Fruit fly (Drosophila melanogaster) whole organism, wandering third instar larva: ENCODE results near the gene CG31816.
A peak's percentile ranks its signal among the peaks of the same experiment; 100 is the strongest.

Experiments
- Abd-B ChIP-seq: fragments of >200 bp; optimal IDR thresholded peaks from 2 replicates; lab custom pipeline; 2017; ENCODE audit warnings: missing biosample characterization, missing genetic modification characterization
- CG32264 ChIP-seq: fragments of 200-800 bp; sonication (Bioruptor generic); optimal IDR thresholded peaks from 2 replicates; lab custom pipeline; 2016; ENCODE audit warnings: missing biosample characterization, missing genetic modification characterization
- CG9705 ChIP-seq: fragments of 200-800 bp; sonication (Bioruptor generic); optimal IDR thresholded peaks from 2 replicates; lab custom pipeline; 2018; ENCODE audit warnings: missing biosample characterization, mild to moderate bottlenecking, missing genetic modification characterization
- CrebA ChIP-seq: fragments of 200-800 bp; sonication (Bioruptor generic); optimal IDR thresholded peaks from 2 replicates; lab custom pipeline; 2016; ENCODE audit warnings: missing biosample characterization, mild to moderate bottlenecking, missing genetic modification characterization, borderline replicate concordance
- Dfd ChIP-seq: fragments of >200 bp; optimal IDR thresholded peaks from 2 replicates; lab custom pipeline; 2017; ENCODE audit warnings: missing biosample characterization, missing genetic modification characterization
- Dif ChIP-seq: fragments of 200-275, 200-300 bp; sonication (Bioruptor generic); optimal IDR thresholded peaks from 2 replicates; lab custom pipeline; 2018; ENCODE audit warnings: missing biosample characterization, missing genetic modification characterization; ENCODE audit not compliant: partially characterized antibody
- GATAd ChIP-seq: sonication (Bioruptor generic); optimal IDR thresholded peaks from 2 replicates; lab custom pipeline; 2016; ENCODE audit warnings: missing biosample characterization, missing genetic modification characterization
- HLH106 ChIP-seq: fragments of 200-800 bp; optimal IDR thresholded peaks from 3 replicates; lab custom pipeline; 2019; ENCODE audit warnings: missing biosample characterization, mild to moderate bottlenecking, missing genetic modification characterization, moderate library complexity
- Hnf4 ChIP-seq: fragments of 200-800 bp; sonication (Bioruptor generic); optimal IDR thresholded peaks from 2 replicates; lab custom pipeline; 2016; ENCODE audit warnings: missing biosample characterization, mild to moderate bottlenecking, missing genetic modification characterization
- Hr78 ChIP-seq: fragments of >200 bp; optimal IDR thresholded peaks from 2 replicates; lab custom pipeline; 2017; ENCODE audit warnings: missing biosample characterization, missing genetic modification characterization
- Hr83 ChIP-seq: fragments of 200-300 bp; sonication (Bioruptor generic); optimal IDR thresholded peaks from 2 replicates; lab custom pipeline; 2016; ENCODE audit warnings: missing biosample characterization, mild to moderate bottlenecking, missing genetic modification characterization, moderate library complexity; ENCODE audit not compliant: poor library complexity, severe bottlenecking
- Jra ChIP-seq: sonication (Bioruptor generic); optimal IDR thresholded peaks from 2 replicates; lab custom pipeline; 2016; ENCODE audit warnings: missing biosample characterization, missing genetic modification characterization
- Mio ChIP-seq: sonication (Bioruptor generic); optimal IDR thresholded peaks from 2 replicates; lab custom pipeline; 2016; ENCODE audit warnings: missing biosample characterization, missing genetic modification characterization
- Myc ChIP-seq: fragments of >200 bp; optimal IDR thresholded peaks from 2 replicates; lab custom pipeline; 2017
- N ChIP-seq: fragments of >200 bp; optimal IDR thresholded peaks from 2 replicates; lab custom pipeline; 2018; ENCODE audit warnings: missing biosample characterization, missing external identifiers, missing genetic modification characterization
- OdsH ChIP-seq: fragments of 200-800 bp; sonication (Bioruptor generic); optimal IDR thresholded peaks from 2 replicates; lab custom pipeline; 2016; ENCODE audit warnings: missing biosample characterization, mild to moderate bottlenecking, missing genetic modification characterization
- Rel ChIP-seq, 2 experiments: fragments of 200-800 bp; sonication (Bioruptor generic) in 1 of 2; optimal IDR thresholded peaks; 2 replicates in 1 of 2; 3 replicates in 1 of 2; lab custom pipeline; 2016 to 2019; ENCODE audit warnings: mild to moderate bottlenecking in 2 of 2, missing biosample characterization in 2 of 2, missing genetic modification characterization in 2 of 2, moderate library complexity in 1 of 2
- Sp1 ChIP-seq: fragments of 200-800 bp; sonication (Bioruptor generic); optimal IDR thresholded peaks from 3 replicates; lab custom pipeline; 2019; ENCODE audit warnings: missing biosample characterization, mild to moderate bottlenecking, missing genetic modification characterization, moderate library complexity
- Vsx2 ChIP-seq: fragments of 200-300, 225-300 bp; sonication (Bioruptor generic); optimal IDR thresholded peaks from 2 replicates; lab custom pipeline; 2018; ENCODE audit warnings: missing biosample characterization, missing genetic modification characterization; ENCODE audit not compliant: partially characterized antibody
- br ChIP-seq: fragments of 200-800 bp; sonication (Bioruptor generic); optimal IDR thresholded peaks from 2 replicates; lab custom pipeline; 2016; ENCODE audit warnings: missing biosample characterization, missing genetic modification characterization
- brk ChIP-seq: fragments of 200-800 bp; sonication (Bioruptor generic); optimal IDR thresholded peaks from 2 replicates; lab custom pipeline; 2016; ENCODE audit warnings: missing biosample characterization, mild to moderate bottlenecking, missing genetic modification characterization
- dl ChIP-seq, 2 experiments: fragments of 175-275, 200-275 bp in 1 of 2; fragments of 200-275 bp in 1 of 2; sonication (Bioruptor generic); optimal IDR thresholded peaks; lab custom pipeline; 2018; ENCODE audit warnings: mild to moderate bottlenecking in 2 of 2, missing biosample characterization in 2 of 2, missing genetic modification characterization in 2 of 2, moderate library complexity in 2 of 2; ENCODE audit not compliant: partially characterized antibody in 2 of 2, insufficient read depth in 1 of 2
- dmrt93B ChIP-seq: fragments of 200-800 bp; sonication (Bioruptor generic); optimal IDR thresholded peaks from 2 replicates; lab custom pipeline; 2018; ENCODE audit warnings: missing biosample characterization, mild to moderate bottlenecking, missing genetic modification characterization
- dsf ChIP-seq: sonication (Bioruptor generic); optimal IDR thresholded peaks from 2 replicates; lab custom pipeline; 2016; ENCODE audit warnings: missing biosample characterization, missing genetic modification characterization, borderline replicate concordance
- foxo ChIP-seq, 2 experiments: fragments of 200-800 bp; sonication (Bioruptor generic); optimal IDR thresholded peaks; 2 replicates in 1 of 2; 3 replicates in 1 of 2; lab custom pipeline; 2016 to 2017; ENCODE audit warnings: missing biosample characterization in 2 of 2, missing genetic modification characterization in 2 of 2
- h ChIP-seq: fragments of 200-800 bp; sonication (Bioruptor generic); optimal IDR thresholded peaks from 3 replicates; lab custom pipeline; 2016; ENCODE audit warnings: missing biosample characterization, mild to moderate bottlenecking, missing genetic modification characterization
- jim ChIP-seq: fragments of 175-275, 200-325 bp; sonication (Bioruptor generic); optimal IDR thresholded peaks from 2 replicates; lab custom pipeline; 2016; ENCODE audit warnings: missing biosample characterization, mild to moderate bottlenecking, missing genetic modification characterization
- pan ChIP-seq: fragments of >200 bp; optimal IDR thresholded peaks from 2 replicates; lab custom pipeline; 2017
- psq ChIP-seq: fragments of 200-800 bp; sonication (Bioruptor generic); optimal IDR thresholded peaks from 3 replicates; lab custom pipeline; 2017; ENCODE audit warnings: missing biosample characterization, mild to moderate bottlenecking, missing genetic modification characterization, moderate library complexity
- rgr ChIP-seq: fragments of 200-800 bp; sonication (Bioruptor generic); optimal IDR thresholded peaks from 3 replicates; lab custom pipeline; 2016; ENCODE audit warnings: missing biosample characterization, mild to moderate bottlenecking, missing genetic modification characterization
- sage ChIP-seq: fragments of 200-800 bp; sonication (Bioruptor generic); optimal IDR thresholded peaks from 2 replicates; lab custom pipeline; 2016; ENCODE audit warnings: missing biosample characterization, mild to moderate bottlenecking, missing genetic modification characterization
- sv ChIP-seq: fragments of 200-800 bp; sonication (Bioruptor generic); optimal IDR thresholded peaks from 3 replicates; lab custom pipeline; 2016; ENCODE audit warnings: missing biosample characterization, missing genetic modification characterization
- tai ChIP-seq: sonication (Bioruptor generic); optimal IDR thresholded peaks from 2 replicates; lab custom pipeline; 2016; ENCODE audit warnings: missing biosample characterization, missing genetic modification characterization
- usp ChIP-seq: fragments of >200 bp; optimal IDR thresholded peaks from 2 replicates; lab custom pipeline; 2017; ENCODE audit warnings: missing biosample characterization, missing genetic modification characterization
- woc ChIP-seq: sonication (Bioruptor generic); optimal IDR thresholded peaks from 2 replicates; lab custom pipeline; 2016; ENCODE audit warnings: missing biosample characterization, mild to moderate bottlenecking, missing genetic modification characterization

The CG31816 gene

DNA sequence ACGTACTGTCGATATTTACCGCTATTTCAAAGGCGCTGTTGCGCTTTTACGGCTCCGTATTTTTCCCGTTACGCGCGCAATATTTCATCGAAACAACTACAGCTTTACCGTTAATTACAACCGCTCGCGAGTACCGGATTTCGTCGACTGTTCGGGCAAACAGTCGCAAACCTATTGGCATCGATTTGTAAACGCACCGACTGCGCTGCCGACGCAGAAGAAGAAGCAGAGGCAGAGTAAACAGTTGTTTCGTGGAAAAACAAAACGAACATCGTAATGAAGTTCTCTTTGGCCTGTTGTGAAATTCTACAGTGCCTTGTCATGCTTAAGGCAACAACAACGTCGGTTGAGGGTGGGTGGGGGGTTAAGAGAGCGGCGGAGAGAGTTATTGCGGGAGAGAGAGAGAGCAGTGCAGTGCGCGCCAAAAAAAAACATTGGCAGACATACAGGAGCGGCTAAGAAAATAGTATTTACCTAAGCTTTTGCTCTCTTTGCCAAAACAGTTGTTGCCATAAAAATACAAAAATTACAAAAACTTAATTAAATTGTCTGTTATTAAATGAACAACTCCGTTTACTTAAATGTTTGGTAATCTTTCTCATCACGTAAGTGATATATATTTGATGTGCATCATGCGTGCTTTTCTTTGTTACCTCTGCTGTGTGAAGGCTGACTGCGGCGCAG lies 9.5 kb upstream of the CG31816 start, which contains the start of gene CG5953 (continued):
- TF ChIP-seq Hnf4 (GFP tag; lab: Kevin White, UChicago) = peak; percentile 77
- peak; percentile 86 for TF ChIP-seq brk (GFP tag; lab: Kevin White, UChicago)
- TF ChIP-seq Abd-B (GFP tag; lab: Kevin White, UChicago) = no peak
- TF ChIP-seq CrebA (GFP tag; lab: Kevin White, UChicago) = peak; percentile 68

DNA sequence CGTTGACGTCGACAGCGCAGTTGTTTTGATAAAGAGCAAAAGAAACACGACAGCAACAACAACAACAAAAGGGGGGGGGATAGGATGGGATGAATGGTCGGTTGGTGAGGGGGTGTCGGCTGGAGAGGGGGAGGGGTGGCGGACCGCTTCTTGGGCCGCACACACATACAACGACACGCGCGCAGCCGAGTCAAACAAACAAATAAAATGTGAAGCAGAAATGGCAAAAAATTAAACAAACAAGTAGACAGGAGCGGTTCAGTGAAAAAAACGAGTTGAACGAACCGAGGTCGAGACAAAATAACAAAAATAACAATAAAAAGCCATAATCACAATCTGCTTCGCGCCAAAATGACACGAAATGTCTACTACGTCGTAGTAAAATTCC lies 9.0 kb upstream of the CG31816 start:
- no peak for TF ChIP-seq Jra (GFP tag; lab: Kevin White, UChicago)
- peak; percentile 89 for TF ChIP-seq Hr83 (GFP tag; lab: Kevin White, UChicago)
- TF ChIP-seq jim = peak; percentile 92
- TF ChIP-seq usp (GFP tag; lab: Kevin White, UChicago) = no peak
- peak; percentile 25 for TF ChIP-seq h
- no peak for TF ChIP-seq Dfd (GFP tag; lab: Kevin White, UChicago)
- no peak for TF ChIP-seq Mio
- TF ChIP-seq psq (GFP tag; lab: Kevin White, UChicago) = peak; percentile 98
- no peak for TF ChIP-seq brk (GFP tag; lab: Kevin White, UChicago)
- peak; percentile 49 for TF ChIP-seq OdsH (GFP tag; lab: Kevin White, UChicago)
- TF ChIP-seq HLH106 (tag; lab: Kevin White, UChicago) = no peak
- TF ChIP-seq Dif (GFP tag; lab: Kevin White, UChicago) = peak; percentile 61
- no peak for TF ChIP-seq CG32264
- TF ChIP-seq dsf (GFP tag; lab: Kevin White, UChicago) = no peak
- no peak for TF ChIP-seq foxo (GFP tag; optimal IDR thresholded peaks at IDR 0.05; lab: Kevin White, UChicago)
- peak; percentile 30 to 49 for TF ChIP-seq dl (GFP tag; optimal IDR thresholded peaks at IDR 0.05; lab: Kevin White, UChicago; ENCODE audit: insufficient read depth in 1 of 2, partially characterized antibody in 2 of 2)
- peak; percentile 14 for TF ChIP-seq Hnf4 (GFP tag; lab: Kevin White, UChicago)
- no peak for TF ChIP-seq pan (lab: Kevin White, UChicago)
- no peak for TF ChIP-seq Vsx2 (GFP tag; lab: Kevin White, UChicago)
- TF ChIP-seq N (GFP tag; lab: Kevin White, UChicago) = no peak
- TF ChIP-seq Hr78 (GFP tag; lab: Kevin White, UChicago) = no peak
- TF ChIP-seq sv (GFP tag; lab: Kevin White, UChicago) = no peak
- TF ChIP-seq Rel (GFP tag; optimal IDR thresholded peaks at IDR 0.05; lab: Kevin White, UChicago) = no peak
- peak; percentile 59 for TF ChIP-seq Rel (tag; optimal IDR thresholded peaks at IDR 0.05; lab: Kevin White, UChicago)
- no peak for TF ChIP-seq rgr (GFP tag; lab: Kevin White, UChicago)
- TF ChIP-seq Sp1 (GFP tag; lab: Kevin White, UChicago) = no peak
- TF ChIP-seq tai (GFP tag; lab: Kevin White, UChicago) = peak; percentile 79
- TF ChIP-seq, all 38 proteins: peak for 10

DNA sequence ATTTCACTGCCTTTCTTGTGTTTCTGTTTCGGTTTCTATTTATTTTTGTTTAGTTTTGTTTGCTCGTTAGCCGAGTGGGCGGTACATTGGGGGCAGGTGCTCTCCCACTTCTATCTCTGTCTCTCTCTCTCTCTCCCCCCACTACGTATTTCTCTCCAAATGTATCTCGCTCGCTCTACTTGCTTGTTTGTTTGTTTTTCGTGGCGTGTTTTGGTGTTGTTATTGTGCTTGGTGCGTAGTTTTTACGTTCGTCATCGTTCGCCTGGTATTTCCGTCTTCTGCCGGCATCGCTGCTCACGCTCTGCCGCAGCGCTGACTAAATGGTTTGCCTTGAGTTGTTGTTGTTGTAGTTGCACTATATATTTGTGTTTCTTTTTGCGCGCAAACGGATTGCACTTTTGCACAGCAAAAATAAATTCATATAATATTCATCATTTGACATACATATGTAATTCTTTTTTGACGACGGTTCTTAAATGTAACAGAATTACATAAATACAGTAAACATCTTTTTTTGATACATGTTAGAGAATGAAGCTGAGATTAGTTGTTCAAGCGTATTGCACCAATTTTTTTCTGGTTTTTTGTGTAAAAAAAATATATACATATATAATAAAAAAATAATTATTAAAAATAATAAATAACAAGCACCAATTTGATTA lies 8.0 kb upstream of the CG31816 start:
- TF ChIP-seq dl (GFP tag; optimal IDR thresholded peaks at IDR 0.05; lab: Kevin White, UChicago; ENCODE audit: insufficient read depth in 1 of 2, partially characterized antibody in 2 of 2) (peak in 1 of 2 experiments; percentile 15), Vsx2 (GFP tag; lab: Kevin White, UChicago) (no peak)

DNA sequence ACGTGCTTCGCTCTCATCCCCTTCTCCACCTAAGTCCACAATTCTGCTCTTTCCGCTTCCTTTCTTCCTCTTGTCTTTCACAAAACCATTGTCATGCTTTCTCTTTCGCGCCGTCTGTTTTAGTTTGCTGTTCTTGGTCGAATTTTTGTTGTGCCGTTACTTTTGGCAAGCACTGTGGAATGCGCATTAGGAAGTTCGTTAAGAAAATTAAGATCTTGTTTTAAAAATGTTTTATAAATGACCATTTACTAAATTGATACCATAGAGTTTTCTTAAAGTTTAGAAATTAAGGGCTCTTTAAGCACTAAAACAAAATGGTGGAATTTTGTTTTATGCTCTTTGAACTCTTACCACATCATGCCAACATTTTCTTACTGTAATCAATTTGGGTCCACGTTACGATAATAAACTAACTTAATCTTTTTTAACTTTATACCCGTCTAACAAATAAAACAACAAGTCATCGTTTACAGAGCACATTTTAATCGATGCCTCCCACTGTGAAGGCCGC lies 7.2 kb upstream of the CG31816 start:
- TF ChIP-seq Abd-B (GFP tag; lab: Kevin White, UChicago) (no peak), rgr (GFP tag; lab: Kevin White, UChicago) (peak; percentile 62), Vsx2 (GFP tag; lab: Kevin White, UChicago) (no peak), CrebA (GFP tag; lab: Kevin White, UChicago) (no peak), dsf (GFP tag; lab: Kevin White, UChicago) (no peak), sv (GFP tag; lab: Kevin White, UChicago) (no peak), N (GFP tag; lab: Kevin White, UChicago) (no peak), Jra (GFP tag; lab: Kevin White, UChicago) (no peak), woc (GFP tag; lab: Kevin White, UChicago) (peak; percentile 25), Rel (GFP tag; optimal IDR thresholded peaks at IDR 0.05; lab: Kevin White, UChicago) (no peak), Rel (tag; optimal IDR thresholded peaks at IDR 0.05; lab: Kevin White, UChicago) (no peak), HLH106 (tag; lab: Kevin White, UChicago) (peak; percentile 67), CG32264 (no peak), br (peak; percentile 24), psq (GFP tag; lab: Kevin White, UChicago) (peak; percentile 55), usp (GFP tag; lab: Kevin White, UChicago) (no peak), GATAd (GFP tag; lab: Kevin White, UChicago) (no peak), Dif (GFP tag; lab: Kevin White, UChicago) (no peak), CG9705 (GFP tag; lab: Kevin White, UChicago) (no peak), h (peak; percentile 47), Sp1 (GFP tag; lab: Kevin White, UChicago) (peak; percentile 49), tai (GFP tag; lab: Kevin White, UChicago) (no peak), Mio (no peak), dl (GFP tag; optimal IDR thresholded peaks at IDR 0.05; lab: Kevin White, UChicago; ENCODE audit: insufficient read depth in 1 of 2, partially characterized antibody in 2 of 2) (no peak), jim (no peak), dmrt93B (GFP tag; lab: Kevin White, UChicago) (peak; percentile 19), sage (GFP tag; lab: Kevin White, UChicago) (no peak), OdsH (GFP tag; lab: Kevin White, UChicago) (peak; percentile 34), Dfd (GFP tag; lab: Kevin White, UChicago) (no peak), Hr83 (GFP tag; lab: Kevin White, UChicago) (no peak), Myc (lab: Kevin White, UChicago) (no peak), Hr78 (GFP tag; lab: Kevin White, UChicago) (no peak)
